Worm (Caenorhabditis elegans) whole organism, L4 larva: ENCODE measurements around the gene C17E7.13.

ENCODE experiments used
- F26F4.8 ChIP-seq: fragments of 200-800 bp; sonication (Bioruptor generic); conservative IDR thresholded peaks from 2 replicates; pipeline ENCODE4 v1.3.6; 2022; ENCODE audit warnings: missing genetic modification characterization, missing compliant biosample characterization
- Y48G9A.11 ChIP-seq: fragments of 200-800 bp; sonication (Bioruptor generic); IDR thresholded peaks from 2 replicates; pipeline ENCODE4 v1.3.6; 2022; ENCODE audit warnings: missing genetic modification reagents, missing genetic modification characterization, missing compliant biosample characterization
- Y75B8A.6 ChIP-seq: fragments of 200-800 bp; sonication (Bioruptor generic); IDR thresholded peaks from 2 replicates; pipeline ENCODE4 v1.3.6; 2022; ENCODE audit warnings: missing genetic modification reagents, missing genetic modification characterization, missing compliant biosample characterization
- ZK546.5 ChIP-seq, 2 experiments: sonication (generic microtip); optimal IDR thresholded peaks; 2 replicates each; lab custom pipeline; 2017; ENCODE audit warnings: missing biosample characterization in 2 of 2, missing genetic modification characterization in 2 of 2
- aha-1 ChIP-seq: fragments of 150-350 bp; peaks from one replicate; lab custom pipeline; 2014; ENCODE audit warnings: missing biosample characterization, missing genetic modification characterization
- ama-1 ChIP-seq: fragments of 150-350 bp; optimal IDR thresholded peaks from 2 replicates; lab custom pipeline; 2014; ENCODE audit warnings: inconsistent platforms, mixed read lengths
- arid-1 ChIP-seq: fragments of 200-800 bp; sonication (Bioruptor generic); conservative IDR thresholded peaks from 2 replicates; pipeline ENCODE4 v1.3.6; 2022; ENCODE audit warnings: missing genetic modification reagents, missing genetic modification characterization, missing compliant biosample characterization
- ceh-28 ChIP-seq: fragments of 150-350 bp; optimal IDR thresholded peaks from 2 replicates; lab custom pipeline; 2014; ENCODE audit warnings: missing biosample characterization, missing genetic modification reagents, missing genetic modification characterization
- ceh-62 ChIP-seq: sonication (generic microtip); optimal IDR thresholded peaks from 2 replicates; lab custom pipeline; 2017; ENCODE audit warnings: missing biosample characterization, missing genetic modification characterization
- cey-2 ChIP-seq: sonication (generic microtip); optimal IDR thresholded peaks from 3 replicates; lab custom pipeline; 2017; ENCODE audit warnings: missing genetic modification characterization, mild to moderate bottlenecking, missing compliant biosample characterization, antibody characterized with exemption, borderline replicate concordance; ENCODE audit not compliant: insufficient read depth
- ctbp-1 ChIP-seq: fragments of 200-800 bp; sonication (Bioruptor generic); IDR thresholded peaks from 2 replicates; pipeline ENCODE4 v1.3.6; 2022; ENCODE audit warnings: missing genetic modification reagents, missing genetic modification characterization, missing compliant biosample characterization
- daf-12 ChIP-seq: fragments of 150-350 bp; optimal IDR thresholded peaks from 2 replicates; lab custom pipeline; 2014; ENCODE audit warnings: missing biosample characterization, missing genetic modification reagents, missing genetic modification characterization
- dmd-6 ChIP-seq: fragments of 200-800 bp; sonication (Bioruptor generic); IDR thresholded peaks from 2 replicates; pipeline ENCODE4 v1.3.6; 2022; ENCODE audit warnings: missing genetic modification reagents, missing genetic modification characterization, missing compliant biosample characterization
- egl-43 ChIP-seq: fragments of 200-800 bp; sonication (Bioruptor generic); IDR thresholded peaks from 2 replicates; pipeline ENCODE4 v1.3.6; 2022; ENCODE audit warnings: missing genetic modification reagents, missing genetic modification characterization, missing compliant biosample characterization
- gei-8 ChIP-seq: fragments of 200-800 bp; sonication (Bioruptor generic); optimal IDR thresholded peaks from 2 replicates; lab custom pipeline; 2018; ENCODE audit warnings: mild to moderate bottlenecking, missing genetic modification characterization, missing compliant biosample characterization
- hif-1 ChIP-seq, 2 experiments: sonication (generic microtip); optimal IDR thresholded peaks; 2 replicates each; lab custom pipeline; 2016 to 2017; ENCODE audit warnings: missing compliant biosample characterization in 2 of 2, missing genetic modification characterization in 2 of 2, missing genetic modification reagents in 2 of 2, missing genotype in 2 of 2, mild to moderate bottlenecking in 1 of 2
- lir-3 ChIP-seq: sonication (generic microtip); optimal IDR thresholded peaks from 2 replicates; lab custom pipeline; 2016; ENCODE audit warnings: mild to moderate bottlenecking, missing genetic modification characterization, missing compliant biosample characterization
- madf-5 ChIP-seq, 2 experiments: fragments of 200-800 bp; sonication (Bioruptor generic); IDR thresholded peaks; 2 replicates each; pipeline ENCODE4 v1.3.6; 2022; ENCODE audit warnings: missing compliant biosample characterization in 2 of 2, missing genetic modification characterization in 2 of 2
- madf-9 ChIP-seq: fragments of 200-800 bp; sonication (Bioruptor generic); conservative IDR thresholded peaks from 2 replicates; pipeline ENCODE4 v1.3.6; 2022; ENCODE audit warnings: missing genetic modification reagents, missing genetic modification characterization, missing compliant biosample characterization
- mdt-29 ChIP-seq: fragments of 200-800 bp; sonication (Bioruptor generic); IDR thresholded peaks from 2 replicates; pipeline ENCODE4 v1.3.6; 2022; ENCODE audit warnings: missing genetic modification reagents, missing genetic modification characterization, missing compliant biosample characterization
- mep-1 ChIP-seq: fragments of 150-350 bp; sonication (generic microtip); optimal IDR thresholded peaks from 3 replicates; lab custom pipeline; 2014; ENCODE audit warnings: missing biosample characterization, missing genetic modification characterization
- mxl-2 ChIP-seq: fragments of 200-800 bp; sonication (Bioruptor generic); conservative IDR thresholded peaks from 2 replicates; pipeline ENCODE4 v1.3.6; 2022; ENCODE audit warnings: missing genetic modification reagents, missing genetic modification characterization, missing compliant biosample characterization
- mxl-3 ChIP-seq: fragments of 200-800 bp; sonication (Bioruptor generic); optimal IDR thresholded peaks from 2 replicates; lab custom pipeline; 2018; ENCODE audit warnings: mild to moderate bottlenecking, missing genetic modification characterization, missing compliant biosample characterization
- nhr-111 ChIP-seq: fragments of 200-800 bp; sonication (Bioruptor generic); optimal IDR thresholded peaks from 2 replicates; lab custom pipeline; 2018; ENCODE audit warnings: mild to moderate bottlenecking, missing genetic modification characterization, missing compliant biosample characterization
- nhr-237 ChIP-seq: sonication (generic microtip); optimal IDR thresholded peaks from 2 replicates; lab custom pipeline; 2017; ENCODE audit warnings: missing biosample characterization, missing genetic modification characterization
- nhr-41 ChIP-seq: fragments of 200-800 bp; sonication (Bioruptor generic); IDR thresholded peaks from 2 replicates; pipeline ENCODE4 v1.3.6; 2022; ENCODE audit warnings: missing genetic modification reagents, missing genetic modification characterization, missing compliant biosample characterization
- nhr-42 ChIP-seq: fragments of 200-800 bp; sonication (Bioruptor generic); IDR thresholded peaks from 2 replicates; pipeline ENCODE4 v1.3.6; 2022; ENCODE audit warnings: missing genetic modification characterization, missing compliant biosample characterization
- nhr-77 ChIP-seq: fragments of 150-350 bp; optimal IDR thresholded peaks from 2 replicates; lab custom pipeline; 2014; ENCODE audit warnings: missing biosample characterization, missing genetic modification characterization
- php-3 ChIP-seq: fragments of 200-800 bp; sonication (Bioruptor generic); IDR thresholded peaks from 2 replicates; pipeline ENCODE4 v1.3.6; 2022; ENCODE audit warnings: missing genetic modification reagents, missing genetic modification characterization, missing compliant biosample characterization
- rbr-2 ChIP-seq: sonication (generic microtip); optimal IDR thresholded peaks from 2 replicates; lab custom pipeline; 2016; ENCODE audit warnings: missing genotype, missing genetic modification characterization, missing compliant biosample characterization
- set-16 ChIP-seq: fragments of 200-800 bp; sonication (Bioruptor generic); IDR thresholded peaks from 2 replicates; pipeline ENCODE4 v1.3.6; 2022; ENCODE audit warnings: missing genetic modification reagents, missing genetic modification characterization, missing compliant biosample characterization
- unc-62 ChIP-seq, 3 experiments: fragments of 150-350 bp in 1 of 3; sonication (generic microtip); optimal IDR thresholded peaks in 2 of 3; peaks in 1 of 3; 1 replicate in 1 of 3; 2 replicates in 2 of 3; lab custom pipeline; 2014 to 2017; ENCODE audit warnings: missing biosample characterization in 3 of 3, missing genetic modification characterization in 3 of 3, missing genetic modification reagents in 3 of 3, missing genotype in 1 of 3
- vab-7 ChIP-seq: fragments of 200-800 bp; sonication (Bioruptor generic); IDR thresholded peaks from 2 replicates; pipeline ENCODE4 v1.3.6; 2022; ENCODE audit warnings: missing genetic modification reagents, missing genetic modification characterization, missing compliant biosample characterization
- zag-1 ChIP-seq: fragments of 150-350 bp; optimal IDR thresholded peaks from 2 replicates; lab custom pipeline; 2014; ENCODE audit warnings: missing biosample characterization, missing genetic modification characterization

C17E7.13 gene

ce11 chrV:3927522-3927921 lies 38.4 kb upstream of the C17E7.13 start:
- no peak for TF ChIP-seq dmd-6
- peak; percentile 92 for TF ChIP-seq set-16 (GFP tag; lab: Robert Waterston, UW)
- TF ChIP-seq madf-5 (GFP tag; IDR thresholded peaks at IDR 0.05; lab: Robert Waterston, UW): 0 out of 4 replicates have a peak, but pooled peaks of 1 of the 2 experiments have one; percentile 8
- TF ChIP-seq nhr-237 (tag; lab: Kevin White, UChicago): no peak

- TF ChIP-seq unc-62 (GFP tag; optimal IDR thresholded peaks at IDR 0.05 in 1 of 2; lab: Kevin White, UChicago) (peak in 1 of 2 experiments; percentile 97), unc-62 (tag; optimal IDR thresholded peaks at IDR 0.05; lab: Kevin White, UChicago) (no peak), rbr-2 (no peak), cey-2 (no peak), ama-1 (lab: Kevin White, UChicago) (no peak), gei-8 (GFP tag; lab: Kevin White, UChicago) (no peak)
Observed at ce11 chrV:3922547-3922946, 33.5 kb upstream of the C17E7.13 start.

- no peak for TF ChIP-seq Y75B8A.6 (GFP tag; lab: Robert Waterston, UW)
Observed at ce11 chrV:3921635-3922034, 32.5 kb upstream of the C17E7.13 start, which contains the start of gene srx-65. srx-65 (plus strand) TSS chrV:3921935.

ce11 chrV:3919289-3919688 lies 30.2 kb upstream of the C17E7.13 start, which contains the start of gene srx-66:
srx-66 (plus strand) TSS chrV:3919589.
- TF ChIP-seq ceh-28 (tag; lab: Kevin White, UChicago): no peak
- TF ChIP-seq ZK546.5 (tag; optimal IDR thresholded peaks at IDR 0.05; lab: Kevin White, UChicago): no peak
- TF ChIP-seq mxl-3: no peak
- no peak for TF ChIP-seq ceh-62 (tag; lab: Kevin White, UChicago)
- no peak for TF ChIP-seq php-3 (GFP tag; lab: Robert Waterston, UW)
- TF ChIP-seq, all 104 proteins: peak for 0

ce11 chrV:3916480-3916879 lies 27.4 kb upstream of the C17E7.13 start, which contains the start of gene srx-67:
srx-67 (plus strand) TSS chrV:3916780.
- TF ChIP-seq aha-1 (tag; lab: Kevin White, UChicago): peak; percentile 74
- TF ChIP-seq ceh-62 (tag; lab: Kevin White, UChicago): no peak

ce11 chrV:3913131-3913530 lies 24.0 kb upstream of the C17E7.13 start:
- TF ChIP-seq Y48G9A.11 (no peak), cey-2 (no peak), unc-62 (GFP tag; optimal IDR thresholded peaks at IDR 0.05 in 1 of 2; lab: Kevin White, UChicago) (peak in 1 of 2 experiments; percentile 29), unc-62 (tag; optimal IDR thresholded peaks at IDR 0.05; lab: Kevin White, UChicago) (no peak), set-16 (GFP tag; lab: Robert Waterston, UW) (peak; percentile 67), F26F4.8 (GFP tag; lab: Robert Waterston, UW) (no peak), egl-43 (GFP tag; lab: Robert Waterston, UW) (0 out of 2 replicates have a peak, but pooled peaks have one; percentile 9), rbr-2 (no peak), daf-12 (tag; lab: Kevin White, UChicago) (no peak), vab-7 (GFP tag; lab: Robert Waterston, UW) (no peak), aha-1 (tag; lab: Kevin White, UChicago) (peak; percentile 76)

ce11 chrV:3912472-3912871 lies 23.4 kb upstream of the C17E7.13 start, which contains the start of gene srx-68:
srx-68 (plus strand) TSS chrV:3912772.
- TF ChIP-seq arid-1 (GFP tag; lab: Robert Waterston, UW) (no peak), zag-1 (tag; lab: Kevin White, UChicago) (no peak), lir-3 (tag; lab: Kevin White, UChicago) (no peak), ctbp-1 (no peak), nhr-41 (no peak), nhr-111 (GFP tag; lab: Kevin White, UChicago) (no peak), mep-1 (no peak), mxl-2 (GFP tag; lab: Robert Waterston, UW) (no peak), hif-1 (tag; optimal IDR thresholded peaks at IDR 0.05; lab: Kevin White, UChicago) (no peak), madf-9 (GFP tag; lab: Robert Waterston, UW) (no peak), nhr-42 (no peak), nhr-77 (tag; lab: Kevin White, UChicago) (no peak), mdt-29 (GFP tag; lab: Robert Waterston, UW) (no peak)
